Worm (Caenorhabditis elegans) whole organism, young adult: Measurements from ENCODE around the gene nhr-205.
"Not testable (repeated sequence)": the region's sequence is repeated elsewhere in the genome, so short reads cannot be mapped to it uniquely, and the experiment has no call there.

Experiments used
- C06A6.2 ChIP-seq: fragments of 200-800 bp; sonication (Bioruptor generic); conservative IDR thresholded peaks from 2 replicates; pipeline ENCODE4 v1.3.6; 2022; ENCODE audit warnings: missing genetic modification characterization, missing compliant biosample characterization
- C17E4.6 ChIP-seq: fragments of 200-800 bp; sonication (Bioruptor generic); IDR thresholded peaks from 2 replicates; pipeline ENCODE4 v1.3.6; 2022; ENCODE audit warnings: missing genetic modification reagents, missing genetic modification characterization, missing compliant biosample characterization
- D2030.7 ChIP-seq: fragments of 200-800 bp; sonication (Bioruptor generic); IDR thresholded peaks from 2 replicates; pipeline ENCODE4 v1.3.6; 2022; ENCODE audit warnings: missing genetic modification reagents, missing genetic modification characterization, missing compliant biosample characterization
- F33H1.4 ChIP-seq: fragments of 200-800 bp; sonication (Bioruptor generic); IDR thresholded peaks from 2 replicates; pipeline ENCODE4 v1.3.6; 2022; ENCODE audit warnings: missing genetic modification reagents, missing genetic modification characterization, missing compliant biosample characterization
- F37B4.10 ChIP-seq: fragments of 200-800 bp; sonication (Bioruptor generic); IDR thresholded peaks from 2 replicates; pipeline ENCODE4 v1.3.6; 2022; ENCODE audit warnings: missing genetic modification characterization, missing compliant biosample characterization
- K11D2.4 ChIP-seq: fragments of 200-800 bp; sonication (Bioruptor generic); IDR thresholded peaks from 2 replicates; pipeline ENCODE4 v1.3.6; 2022; ENCODE audit warnings: missing genetic modification reagents, missing genetic modification characterization, missing compliant biosample characterization
- T07F8.4 ChIP-seq: sonication (generic microtip); optimal IDR thresholded peaks from 2 replicates; lab custom pipeline; 2016; ENCODE audit warnings: mild to moderate bottlenecking, missing genetic modification characterization, moderate library complexity, missing compliant biosample characterization
- Y53G8AR.9 ChIP-seq: fragments of 200-800 bp; sonication (Bioruptor generic); conservative IDR thresholded peaks from 2 replicates; pipeline ENCODE4 v1.3.6; 2022; ENCODE audit warnings: missing genetic modification reagents, missing genetic modification characterization, missing compliant biosample characterization
- Y79H2A.3 ChIP-seq: fragments of 200-800 bp; sonication (Bioruptor generic); conservative IDR thresholded peaks from 2 replicates; pipeline ENCODE4 v1.3.6; 2022; ENCODE audit warnings: missing genetic modification reagents, missing genetic modification characterization, missing compliant biosample characterization
- Y95B8A.8 ChIP-seq: fragments of 200-800 bp; sonication (Bioruptor generic); IDR thresholded peaks from 2 replicates; pipeline ENCODE4 v1.3.6; 2022; ENCODE audit warnings: missing genetic modification reagents, missing genetic modification characterization, missing compliant biosample characterization
- akir-1 ChIP-seq: fragments of 200-800 bp; sonication (Bioruptor generic); optimal IDR thresholded peaks from 2 replicates; lab custom pipeline; 2018; ENCODE audit warnings: mild to moderate bottlenecking, missing genetic modification characterization, moderate library complexity, missing compliant biosample characterization
- ama-1 ChIP-seq, 3 experiments: fragments of 150-350 bp in 1 of 3; sonication (generic microtip) in 2 of 3; optimal IDR thresholded peaks; 2 replicates each; lab custom pipeline; 2014 to 2018; ENCODE audit warnings: missing biosample characterization in 2 of 3, missing genetic modification characterization in 2 of 3, missing genetic modification reagents in 2 of 3
- aptf-3 ChIP-seq: fragments of 200-800 bp; sonication (Bioruptor generic); IDR thresholded peaks from 2 replicates; pipeline ENCODE4 v1.3.6; 2022; ENCODE audit warnings: missing genetic modification characterization, missing compliant biosample characterization
- bed-1 ChIP-seq: fragments of 200-800 bp; sonication (Bioruptor generic); IDR thresholded peaks from 2 replicates; pipeline ENCODE4 v1.3.6; 2022; ENCODE audit warnings: missing genetic modification reagents, missing genetic modification characterization, missing compliant biosample characterization
- bed-2 ChIP-seq: fragments of 200-800 bp; sonication (Bioruptor generic); IDR thresholded peaks from 2 replicates; pipeline ENCODE4 v1.3.6; 2022; ENCODE audit warnings: missing genetic modification reagents, missing genetic modification characterization, missing compliant biosample characterization
- ccch-3 ChIP-seq: fragments of 200-800 bp; sonication (Bioruptor generic); optimal IDR thresholded peaks from 2 replicates; lab custom pipeline; 2018; ENCODE audit warnings: mild to moderate bottlenecking, missing genetic modification characterization, missing compliant biosample characterization
- cebp-1 ChIP-seq, 2 experiments: fragments of 200-800 bp in 1 of 2; sonication (Bioruptor generic) in 1 of 2; sonication (generic microtip) in 1 of 2; IDR thresholded peaks in 1 of 2; optimal IDR thresholded peaks in 1 of 2; 2 replicates each; pipeline versions ENCODE4 v1.3.6 to Lab custom; 2017 to 2022; ENCODE audit warnings: missing compliant biosample characterization in 2 of 2, missing genetic modification characterization in 2 of 2, mild to moderate bottlenecking in 1 of 2, missing genetic modification reagents in 1 of 2, moderate library complexity in 1 of 2
- ceh-27 ChIP-seq: fragments of 200-800 bp; sonication (Bioruptor generic); optimal IDR thresholded peaks from 2 replicates; lab custom pipeline; 2018; ENCODE audit warnings: mild to moderate bottlenecking, missing genetic modification characterization, moderate library complexity, missing compliant biosample characterization
- ceh-40 ChIP-seq: fragments of 200-800 bp; sonication (Bioruptor generic); IDR thresholded peaks from 2 replicates; pipeline ENCODE4 v1.3.6; 2022; ENCODE audit warnings: missing genetic modification characterization, missing compliant biosample characterization
- ceh-91 ChIP-seq: fragments of 200-800 bp; sonication (Bioruptor generic); IDR thresholded peaks from 2 replicates; pipeline ENCODE4 v1.3.6; 2022; ENCODE audit warnings: missing genetic modification reagents, missing genetic modification characterization, missing compliant biosample characterization
- die-1 ChIP-seq: sonication (generic microtip); optimal IDR thresholded peaks from 2 replicates; lab custom pipeline; 2016; ENCODE audit warnings: missing genotype, mild to moderate bottlenecking, missing genetic modification characterization, missing compliant biosample characterization
- egrh-3 ChIP-seq: fragments of 200-800 bp; sonication (Bioruptor generic); IDR thresholded peaks from 2 replicates; pipeline ENCODE4 v1.3.6; 2022; ENCODE audit warnings: missing genetic modification reagents, missing genetic modification characterization, missing compliant biosample characterization
- ekl-4 ChIP-seq: fragments of 200-800 bp; sonication (Bioruptor generic); IDR thresholded peaks from 2 replicates; pipeline ENCODE4 v1.3.6; 2022; ENCODE audit warnings: missing genetic modification reagents, missing genetic modification characterization, missing compliant biosample characterization
- hmg-1.2 ChIP-seq: fragments of 200-800 bp; sonication (Bioruptor generic); IDR thresholded peaks from 2 replicates; pipeline ENCODE4 v1.3.6; 2022; ENCODE audit warnings: missing genetic modification reagents, missing genetic modification characterization, missing compliant biosample characterization
- lag-1 ChIP-seq: fragments of 200-800 bp; sonication (Bioruptor generic); IDR thresholded peaks from 2 replicates; pipeline ENCODE4 v1.3.6; 2022; ENCODE audit warnings: missing genetic modification reagents, missing genetic modification characterization, missing compliant biosample characterization
- let-526 ChIP-seq: fragments of 200-800 bp; sonication (Bioruptor generic); IDR thresholded peaks from 2 replicates; pipeline ENCODE4 v1.3.6; 2022; ENCODE audit warnings: missing genetic modification reagents, missing genetic modification characterization, missing compliant biosample characterization
- lin-40 ChIP-seq: sonication (generic microtip); optimal IDR thresholded peaks from 2 replicates; lab custom pipeline; 2016; ENCODE audit warnings: missing genetic modification characterization, mild to moderate bottlenecking, missing compliant biosample characterization, missing genotype, missing genetic modification reagents
- madf-6 ChIP-seq: fragments of 200-800 bp; sonication (Bioruptor generic); IDR thresholded peaks from 2 replicates; pipeline ENCODE4 v1.3.6; 2022; ENCODE audit warnings: missing genetic modification reagents, missing genetic modification characterization, missing compliant biosample characterization
- madf-8 ChIP-seq: fragments of 200-800 bp; sonication (Bioruptor generic); conservative IDR thresholded peaks from 2 replicates; pipeline ENCODE4 v1.3.6; 2022; ENCODE audit warnings: missing genetic modification reagents, missing genetic modification characterization, missing compliant biosample characterization
- nfya-2 ChIP-seq: fragments of 200-800 bp; sonication (Bioruptor generic); IDR thresholded peaks from 2 replicates; pipeline ENCODE4 v1.3.6; 2022; ENCODE audit warnings: missing genetic modification reagents, missing genetic modification characterization, missing compliant biosample characterization
- nfyb-1 ChIP-seq: fragments of 200-800 bp; sonication (Bioruptor generic); IDR thresholded peaks from 2 replicates; pipeline ENCODE4 v1.3.6; 2022; ENCODE audit warnings: missing genetic modification reagents, missing genetic modification characterization, missing compliant biosample characterization
- nhr-120 ChIP-seq: fragments of 200-800 bp; sonication (Bioruptor generic); IDR thresholded peaks from 2 replicates; pipeline ENCODE4 v1.3.6; 2022; ENCODE audit warnings: missing genetic modification characterization, missing compliant biosample characterization
- rcor-1 ChIP-seq: fragments of 200-800 bp; sonication (Bioruptor generic); IDR thresholded peaks from 2 replicates; pipeline ENCODE4 v1.3.6; 2022; ENCODE audit warnings: missing genetic modification reagents, missing genetic modification characterization, missing compliant biosample characterization
- rpc-1 ChIP-seq, 2 experiments: fragments of 150-350 bp in 1 of 2; sonication (generic microtip) in 1 of 2; optimal IDR thresholded peaks; 2 replicates each; lab custom pipeline; 2014 to 2018; ENCODE audit warnings: missing biosample characterization in 1 of 2, missing genetic modification characterization in 1 of 2, missing genetic modification reagents in 1 of 2, missing genotype in 1 of 2
- sdz-38 ChIP-seq: sonication (generic microtip); optimal IDR thresholded peaks from 2 replicates; lab custom pipeline; 2016; ENCODE audit warnings: missing genotype, missing genetic modification characterization, missing compliant biosample characterization
- tbp1 ChIP-seq: fragments of 200-800 bp; sonication (Bioruptor generic); optimal IDR thresholded peaks from 2 replicates; lab custom pipeline; 2018; ENCODE audit warnings: mild to moderate bottlenecking, missing genetic modification characterization, missing compliant biosample characterization
- zfh-2 ChIP-seq: fragments of 200-800 bp; sonication (Bioruptor generic); conservative IDR thresholded peaks from 2 replicates; pipeline ENCODE4 v1.3.6; 2022; ENCODE audit warnings: missing genetic modification reagents, missing genetic modification characterization, missing compliant biosample characterization
- ztf-26 ChIP-seq: sonication (generic microtip); optimal IDR thresholded peaks from 2 replicates; lab custom pipeline; 2017; ENCODE audit warnings: missing genetic modification characterization, missing compliant biosample characterization
- ztf-3 ChIP-seq: fragments of 200-800 bp; sonication (Bioruptor generic); optimal IDR thresholded peaks from 2 replicates; lab custom pipeline; 2018; ENCODE audit warnings: mild to moderate bottlenecking, missing genetic modification characterization, missing compliant biosample characterization

Gene nhr-205

DNA sequence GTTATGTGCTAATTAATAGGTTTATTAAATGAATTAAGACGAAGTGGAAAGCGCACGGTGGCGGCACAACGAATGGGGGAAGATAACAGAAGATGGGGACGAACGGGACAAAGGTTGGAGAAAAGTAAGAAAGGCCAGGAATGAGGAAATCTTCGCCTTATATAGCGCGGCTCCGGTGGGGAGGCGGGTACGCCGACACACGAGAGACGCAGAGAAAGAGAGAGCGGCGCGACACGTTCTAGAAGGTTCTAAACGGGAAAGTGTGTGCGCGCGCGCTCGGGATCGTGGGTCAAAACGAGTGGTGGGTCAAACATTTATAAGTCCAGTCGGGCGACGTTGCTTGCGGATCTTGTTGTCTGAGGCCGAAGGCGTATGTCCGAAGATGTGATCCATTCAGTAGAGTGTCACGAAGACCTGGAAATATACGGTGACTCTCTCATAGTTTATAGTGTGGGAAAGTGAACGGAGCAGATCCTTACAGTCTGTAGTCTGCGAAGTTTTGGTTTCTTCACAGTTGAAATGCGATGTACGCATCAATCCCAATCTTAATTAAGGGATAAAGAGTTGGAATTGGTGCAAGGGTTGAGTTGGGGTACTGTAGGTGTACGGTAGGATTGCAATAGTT lies 32.3 kb downstream of the nhr-205 start (continued):
- TF ChIP-seq cebp-1 (GFP tag; IDR thresholded peaks at IDR 0.05; lab: Robert Waterston, UW) (peak; percentile 46; the same call in 1 of the 2 replicates), madf-6 (GFP tag; lab: Robert Waterston, UW) (peak; percentile 94), nfyb-1 (0 out of 2 replicates have a peak, but pooled peaks have one; percentile 59), F33H1.4 (GFP tag; lab: Robert Waterston, UW) (peak; percentile 51), ekl-4 (peak; percentile 66; the same call in 1 of the 2 replicates), let-526 (GFP tag; lab: Robert Waterston, UW) (peak; percentile 49; the same call in 1 of the 2 replicates), madf-8 (GFP tag; lab: Robert Waterston, UW) (peak; percentile 90), C06A6.2 (GFP tag; lab: Robert Waterston, UW) (peak; percentile 44; the same call in 1 of the 2 replicates), Y95B8A.8 (GFP tag; lab: Robert Waterston, UW) (peak; percentile 60; the same call in 1 of the 2 replicates), K11D2.4 (GFP tag; lab: Robert Waterston, UW) (peak; percentile 84), F37B4.10 (GFP tag; lab: Robert Waterston, UW) (0 out of 2 replicates have a peak, but pooled peaks have one; percentile 63), Y53G8AR.9 (peak; percentile 57; the same call in 1 of the 2 replicates), bed-1 (GFP tag; lab: Robert Waterston, UW) (0 out of 2 replicates have a peak, but pooled peaks have one; percentile 58)
- TF ChIP-seq cebp-1 (tag; optimal IDR thresholded peaks at IDR 0.05; lab: Kevin White, UChicago): not testable (repeated sequence)
- TF ChIP-seq, all 124 proteins: peak for 29; not testable (repeated sequence) for 95

DNA sequence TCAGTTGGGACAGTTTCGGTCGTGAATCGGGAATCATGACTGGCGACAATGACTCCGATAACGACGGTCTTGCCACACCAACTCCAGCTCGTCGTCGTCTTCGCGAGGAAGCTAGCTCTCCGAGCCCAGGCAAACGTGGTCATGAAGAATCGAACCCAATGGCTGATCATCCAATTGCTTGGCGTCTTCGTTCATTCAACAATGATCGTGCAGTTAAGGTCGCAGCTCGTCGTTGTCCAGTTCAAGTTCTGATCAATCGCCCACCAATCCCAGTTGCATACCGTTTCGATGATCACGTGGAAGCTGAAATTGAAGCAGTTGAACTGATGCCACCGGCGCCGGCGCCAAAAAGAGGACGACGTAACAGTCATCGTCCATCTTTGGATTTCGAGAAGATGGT lies 34.4 kb downstream of the nhr-205 start:
- TF ChIP-seq nhr-120 (no peak), zfh-2 (GFP tag; lab: Robert Waterston, UW) (peak; percentile 57; the same call in 1 of the 2 replicates), egrh-3 (GFP tag; lab: Robert Waterston, UW) (no peak)

DNA sequence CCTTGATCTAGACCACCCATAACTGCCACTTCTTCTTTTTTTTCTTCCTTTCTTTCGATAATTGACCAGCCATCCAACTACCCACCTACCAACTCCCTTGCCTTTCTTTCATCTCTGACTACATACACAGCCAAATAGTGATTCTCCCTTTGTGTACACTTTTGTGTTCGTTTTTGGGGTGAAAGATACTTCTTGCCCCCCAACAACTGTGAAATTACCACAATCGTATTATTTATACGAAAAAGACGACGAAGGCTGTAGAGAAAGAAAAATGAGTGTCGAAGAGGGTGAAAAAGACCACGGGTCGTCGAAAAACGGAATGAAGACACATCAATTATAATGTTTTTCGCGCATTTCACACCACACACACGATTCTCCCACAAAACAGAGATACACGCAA lies 35.1 kb downstream of the nhr-205 start:
- no peak for TF ChIP-seq lag-1 (GFP tag; lab: Robert Waterston, UW)
- no peak for TF ChIP-seq ztf-3 (GFP tag; lab: Kevin White, UChicago)
- TF ChIP-seq ccch-3 (GFP tag; lab: Kevin White, UChicago): no peak
- TF ChIP-seq nfyb-1: 0 out of 2 replicates have a peak, but pooled peaks have one; percentile 31
- TF ChIP-seq ceh-27 (GFP tag; lab: Kevin White, UChicago): peak; percentile 4
- TF ChIP-seq D2030.7: 0 out of 2 replicates have a peak, but pooled peaks have one; percentile 10
- no peak for TF ChIP-seq ceh-91 (GFP tag; lab: Robert Waterston, UW)

DNA sequence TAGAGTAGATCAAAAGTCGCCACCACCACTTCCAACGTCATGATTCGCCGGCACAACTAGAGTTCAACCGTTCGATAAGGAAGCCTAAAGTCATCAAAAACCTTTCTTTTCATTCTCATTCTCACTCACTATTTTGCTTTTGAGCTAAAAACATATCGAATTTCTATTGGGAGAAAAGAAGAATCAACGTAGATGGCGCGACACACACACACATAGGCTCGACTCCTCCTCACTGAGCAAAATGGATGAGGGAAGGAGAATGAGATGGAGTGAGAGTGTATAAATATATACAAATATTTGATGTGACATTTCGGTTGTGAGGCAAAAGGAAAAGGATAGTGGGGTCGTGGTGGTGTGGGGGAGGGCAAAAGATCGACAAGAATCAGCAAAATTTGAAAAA lies 36.8 kb downstream of the nhr-205 start:
- TF ChIP-seq nfya-2: no peak
- no peak for TF ChIP-seq aptf-3 (GFP tag; lab: Robert Waterston, UW)
- TF ChIP-seq die-1 (tag; lab: Kevin White, UChicago): no peak
- no peak for TF ChIP-seq sdz-38 (tag; lab: Kevin White, UChicago)
- TF ChIP-seq, all 124 proteins: peak for 0

DNA sequence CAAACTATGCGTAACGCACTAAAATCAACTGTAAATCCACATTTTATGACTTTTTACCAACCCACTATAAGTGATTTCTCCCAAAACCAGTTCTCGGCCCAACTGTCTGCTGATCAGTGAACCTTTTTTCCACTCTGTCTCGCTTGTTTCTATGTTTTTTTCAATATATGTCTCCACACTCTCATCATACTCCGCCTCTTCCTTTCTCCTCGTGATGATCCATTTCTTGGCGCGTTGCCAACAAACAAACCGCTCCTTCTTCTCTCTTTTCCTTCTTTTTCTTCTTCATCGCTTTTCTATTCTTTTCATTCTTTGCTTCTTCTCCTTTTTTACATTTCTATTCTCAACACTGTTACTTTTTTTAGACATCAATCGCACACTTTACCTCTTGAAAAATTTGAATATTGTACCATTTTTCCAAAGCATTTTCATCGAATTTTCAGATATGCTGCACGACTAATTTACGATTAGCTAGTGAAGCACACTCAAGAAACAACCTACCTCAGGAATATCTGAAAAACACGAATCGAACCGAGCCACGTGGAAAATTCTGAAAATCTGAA lies 38.3 kb downstream of the nhr-205 start, which contains the start of gene T06E8.8:
T06E8.8 (plus strand) TSS at position 513 of the 563 bp plus-strand sequence.
- no peak for TF ChIP-seq T07F8.4 (tag; lab: Kevin White, UChicago)
- no peak for TF ChIP-seq akir-1 (GFP tag; lab: Kevin White, UChicago)
- TF ChIP-seq bed-2 (GFP tag; lab: Robert Waterston, UW): no peak
- no peak for TF ChIP-seq cebp-1 (GFP tag; IDR thresholded peaks at IDR 0.05; lab: Robert Waterston, UW)
- TF ChIP-seq cebp-1 (tag; optimal IDR thresholded peaks at IDR 0.05; lab: Kevin White, UChicago): peak; percentile 42
- no peak for TF ChIP-seq Y95B8A.8 (GFP tag; lab: Robert Waterston, UW)
- TF ChIP-seq Y79H2A.3 (GFP tag; lab: Robert Waterston, UW): no peak
- no peak for TF ChIP-seq rpc-1 (optimal IDR thresholded peaks at IDR 0.05; lab: Kevin White, UChicago)
- no peak for TF ChIP-seq rpc-1 (tag; optimal IDR thresholded peaks at IDR 0.05; lab: Kevin White, UChicago)
- no peak for TF ChIP-seq rcor-1 (GFP tag; lab: Robert Waterston, UW)
- peak; percentile 53 for TF ChIP-seq ztf-26
- peak; percentile 25; the same call in 1 of the 2 replicates for TF ChIP-seq egrh-3 (GFP tag; lab: Robert Waterston, UW)
- no peak for TF ChIP-seq ama-1 (optimal IDR thresholded peaks at IDR 0.05; lab: Kevin White, UChicago)
- TF ChIP-seq ama-1 (GFP tag; optimal IDR thresholded peaks at IDR 0.05; lab: Kevin White, UChicago): no peak
- TF ChIP-seq tbp1: peak; percentile 24
- TF ChIP-seq hmg-1.2: peak; percentile 41; the same call in 1 of the 2 replicates
- peak; percentile 77 for TF ChIP-seq lin-40
- TF ChIP-seq ceh-40 (GFP tag; lab: Robert Waterston, UW): no peak
- TF ChIP-seq C17E4.6 (GFP tag; lab: Robert Waterston, UW): no peak
